Fruit fly (Drosophila melanogaster): ENCODE results near the gene Myt1.

Myt1 gene

DNA sequence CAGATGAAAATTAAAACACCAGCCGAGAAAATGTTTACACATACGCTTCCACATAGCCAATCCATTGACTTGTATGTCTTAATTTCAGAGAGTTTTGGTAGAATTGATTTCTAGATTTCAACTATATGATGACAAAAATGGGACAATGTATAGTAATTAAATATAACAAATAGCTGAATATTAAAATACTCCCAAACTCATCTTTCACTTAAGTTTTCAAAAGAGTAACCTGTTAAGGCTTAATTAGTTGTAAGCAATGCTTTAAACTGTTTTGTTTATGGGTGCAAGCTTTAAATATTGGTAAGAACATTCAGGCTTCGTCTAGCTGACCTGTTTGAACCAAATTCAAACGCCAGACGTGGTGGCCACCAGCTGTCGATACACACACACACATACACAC lies 49.3 kb upstream of the Myt1 start (continued):
- TF ChIP-seq Ets97D (GFP tag; optimal IDR thresholded peaks at IDR 0.05): no peak
- TF ChIP-seq bigmax (GFP tag; optimal IDR thresholded peaks at IDR 0.05): no peak
- no peak for TF ChIP-seq Antp (GFP tag; optimal IDR thresholded peaks at IDR 0.05)
- no peak for TF ChIP-seq CG3995 (GFP tag; optimal IDR thresholded peaks at IDR 0.05)
- no peak for TF ChIP-seq CG30020 (tag; optimal IDR thresholded peaks at IDR 0.05)
- TF ChIP-seq TFAM (GFP tag; optimal IDR thresholded peaks at IDR 0.05): no peak
- TF ChIP-seq CG2875 (GFP tag; optimal IDR thresholded peaks at IDR 0.05): no peak
- no peak for TF ChIP-seq CG1233 (GFP tag; optimal IDR thresholded peaks at IDR 0.05)
- TF ChIP-seq ro (GFP tag; IDR thresholded peaks at IDR 0.05): no peak
- no peak for TF ChIP-seq CG4854 (GFP tag; optimal IDR thresholded peaks at IDR 0.05)
- TF ChIP-seq HmgD (GFP tag; optimal IDR thresholded peaks at IDR 0.05): no peak
- TF ChIP-seq NfI (GFP tag; optimal IDR thresholded peaks at IDR 0.05): no peak
- peak; percentile 57 for TF ChIP-seq dmrt99B (tag; optimal IDR thresholded peaks at IDR 0.05)
- no peak for TF ChIP-seq B-H1 (GFP tag; IDR thresholded peaks at IDR 0.05)
- TF ChIP-seq CG11695 (GFP tag; IDR thresholded peaks at IDR 0.05): 0 out of 3 replicates have a peak, but pooled peaks have one; percentile 11
- no peak for TF ChIP-seq zfh2 (GFP tag; optimal IDR thresholded peaks at IDR 0.05)
- TF ChIP-seq tio (GFP tag; optimal IDR thresholded peaks at IDR 0.05): no peak
- TF ChIP-seq ranshi (GFP tag; IDR thresholded peaks at IDR 0.05): 0 out of 2 replicates have a peak, but pooled peaks have one; percentile 33
- TF ChIP-seq CG11398 (GFP tag; optimal IDR thresholded peaks at IDR 0.05): no peak
- TF ChIP-seq nmo (GFP tag; optimal IDR thresholded peaks at IDR 0.05): peak; percentile 59
- no peak for TF ChIP-seq CG15479 (GFP tag; optimal IDR thresholded peaks at IDR 0.05)
- TF ChIP-seq D (optimal IDR thresholded peaks at IDR 0.05): no peak
- peak; percentile 15 for TF ChIP-seq D (GFP tag; optimal IDR thresholded peaks at IDR 0.05)
- TF ChIP-seq fd64A (GFP tag; optimal IDR thresholded peaks at IDR 0.05): no peak
- TF ChIP-seq CG15696 (tag; optimal IDR thresholded peaks at IDR 0.05): no peak
- no peak for TF ChIP-seq wor (GFP tag; IDR thresholded peaks at IDR 0.05)
- TF ChIP-seq Hmx (GFP tag; optimal IDR thresholded peaks at IDR 0.05): no peak
- no peak for TF ChIP-seq YL-1 (GFP tag; optimal IDR thresholded peaks at IDR 0.05)
- TF ChIP-seq CG12659 (GFP tag; optimal IDR thresholded peaks at IDR 0.05): peak; percentile 9
- no peak for TF ChIP-seq Hsf (GFP tag; optimal IDR thresholded peaks at IDR 0.05)
- no peak for TF ChIP-seq HmgZ (tag; optimal IDR thresholded peaks at IDR 0.05)
- no peak for TF ChIP-seq CG8478 (optimal IDR thresholded peaks at IDR 0.05)
- TF ChIP-seq ci (GFP tag; IDR thresholded peaks at IDR 0.05): no peak
- TF ChIP-seq Trl (optimal IDR thresholded peaks at IDR 0.05): no peak
- no peak for TF ChIP-seq Trl (GFP tag; optimal IDR thresholded peaks at IDR 0.05)
- TF ChIP-seq CG12236 (GFP tag; optimal IDR thresholded peaks at IDR 0.05): no peak
- TF ChIP-seq bowl (GFP tag; IDR thresholded peaks at IDR 0.05): no peak
- no peak for TF ChIP-seq Hr78 (GFP tag; optimal IDR thresholded peaks at IDR 0.05)
- no peak for TF ChIP-seq danr (GFP tag; IDR thresholded peaks at IDR 0.05)
- no peak for TF ChIP-seq hb (GFP tag; IDR thresholded peaks at IDR 0.05; ENCODE audit: partially characterized antibody)
- peak; percentile 15 for TF ChIP-seq CG12391 (tag; optimal IDR thresholded peaks at IDR 0.05)
- no peak for TF ChIP-seq crp (GFP tag; optimal IDR thresholded peaks at IDR 0.05)
- TF ChIP-seq bcd (GFP tag; optimal IDR thresholded peaks at IDR 0.05): peak; percentile 26
- TF ChIP-seq Elba2 (GFP tag; optimal IDR thresholded peaks at IDR 0.05): no peak
- no peak for TF ChIP-seq CG2129 (GFP tag; IDR thresholded peaks at IDR 0.05; ENCODE audit: partially characterized antibody)
- no peak for TF ChIP-seq zfh1 (GFP tag; IDR thresholded peaks at IDR 0.05)
- no peak for TF ChIP-seq Atf-2 (GFP tag; optimal IDR thresholded peaks at IDR 0.05)
- no peak for TF ChIP-seq Fer1 (GFP tag; optimal IDR thresholded peaks at IDR 0.05)
- no peak for TF ChIP-seq hkb (optimal IDR thresholded peaks at IDR 0.05)
- no peak for TF ChIP-seq hkb (GFP tag; IDR thresholded peaks at IDR 0.05)
- TF ChIP-seq crc (GFP tag; optimal IDR thresholded peaks at IDR 0.05): no peak
- no peak for TF ChIP-seq tap (tag; optimal IDR thresholded peaks at IDR 0.05)
- no peak for TF ChIP-seq CG9727 (GFP tag; optimal IDR thresholded peaks at IDR 0.05)

All from whole organism, embryonic.